Fruit fly (Drosophila melanogaster): ENCODE results near the gene anox.

DNA sequence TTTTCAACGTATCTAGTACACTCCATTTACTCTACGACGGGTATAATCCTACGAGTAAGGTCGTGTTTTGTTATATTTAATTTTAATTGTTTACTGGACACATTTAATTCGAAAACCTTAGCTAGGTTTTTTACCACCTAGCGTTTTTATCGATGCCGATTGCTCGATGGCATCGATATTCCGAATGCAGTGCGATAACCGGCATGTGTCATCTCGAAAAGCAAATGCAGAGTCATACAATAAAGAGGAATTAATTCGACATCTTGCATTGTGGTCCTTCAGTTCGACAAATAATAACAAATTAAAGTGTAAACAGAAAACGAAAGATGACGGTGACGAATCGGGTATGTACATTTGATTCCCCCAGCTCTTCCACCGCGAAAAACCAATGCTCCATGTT, 3.2 kb downstream of the anox start, which contains the start of gene Rpt6:
- TF ChIP-seq CG6276 (GFP tag; optimal IDR thresholded peaks at IDR 0.05): no peak
- no peak for TF ChIP-seq fkh (GFP tag; optimal IDR thresholded peaks at IDR 0.05)
- TF ChIP-seq fd85E (GFP tag; optimal IDR thresholded peaks at IDR 0.05): no peak
- TF ChIP-seq CG8632 (GFP tag; optimal IDR thresholded peaks at IDR 0.05): no peak
- TF ChIP-seq Lpt (GFP tag; optimal IDR thresholded peaks at IDR 0.05): no peak
- no peak for TF ChIP-seq spab (GFP tag; optimal IDR thresholded peaks at IDR 0.05)
- TF ChIP-seq CG4318 (GFP tag; optimal IDR thresholded peaks at IDR 0.05): no peak
- TF ChIP-seq Hr39 (GFP tag; optimal IDR thresholded peaks at IDR 0.05): no peak
- TF ChIP-seq eg (GFP tag; IDR thresholded peaks at IDR 0.05): no peak
- TF ChIP-seq OdsH (GFP tag; optimal IDR thresholded peaks at IDR 0.05): no peak
- TF ChIP-seq CG7368 (GFP tag; optimal IDR thresholded peaks at IDR 0.05): no peak
- TF ChIP-seq CG11902 (GFP tag; optimal IDR thresholded peaks at IDR 0.05): no peak
- TF ChIP-seq CG6854 (GFP tag; optimal IDR thresholded peaks at IDR 0.05): peak; percentile 38

All from whole organism, prepupa.